Worm (Caenorhabditis elegans) whole organism, L4 larva: ENCODE data around the gene T13A10.1.
A peak's percentile ranks its signal among the peaks of the same experiment; 100 is the strongest.

Source experiments
- F26F4.8 ChIP-seq: fragments of 200-800 bp; sonication (Bioruptor generic); conservative IDR thresholded peaks from 2 replicates; pipeline ENCODE4 v1.3.6; 2022; ENCODE audit warnings: missing genetic modification characterization, missing compliant biosample characterization
- Y105C5A.15 ChIP-seq: fragments of 200-800 bp; sonication (Bioruptor generic); IDR thresholded peaks from 2 replicates; pipeline ENCODE4 v1.3.6; 2022; ENCODE audit warnings: missing genetic modification characterization, missing compliant biosample characterization
- Y75B8A.6 ChIP-seq: fragments of 200-800 bp; sonication (Bioruptor generic); IDR thresholded peaks from 2 replicates; pipeline ENCODE4 v1.3.6; 2022; ENCODE audit warnings: missing genetic modification reagents, missing genetic modification characterization, missing compliant biosample characterization
- aha-1 ChIP-seq: fragments of 150-350 bp; peaks from one replicate; lab custom pipeline; 2014; ENCODE audit warnings: missing biosample characterization, missing genetic modification characterization
- aly-2 ChIP-seq: sonication (generic microtip); optimal IDR thresholded peaks from 2 replicates; lab custom pipeline; 2018; ENCODE audit warnings: missing biosample characterization, missing genetic modification characterization
- attf-4 ChIP-seq: sonication (generic microtip); optimal IDR thresholded peaks from 3 replicates; lab custom pipeline; 2017; ENCODE audit warnings: missing biosample characterization, missing genetic modification characterization
- ceh-20 ChIP-seq: fragments of 200-800 bp; sonication (Bioruptor generic); IDR thresholded peaks from 2 replicates; pipeline ENCODE4 v1.3.6; 2022; ENCODE audit warnings: missing genetic modification reagents, missing genetic modification characterization, missing compliant biosample characterization
- ceh-82 ChIP-seq: sonication (generic microtip); optimal IDR thresholded peaks from 2 replicates; lab custom pipeline; 2017; ENCODE audit warnings: missing biosample characterization, missing genetic modification characterization
- cey-2 ChIP-seq: sonication (generic microtip); optimal IDR thresholded peaks from 3 replicates; lab custom pipeline; 2017; ENCODE audit warnings: missing genetic modification characterization, mild to moderate bottlenecking, missing compliant biosample characterization, antibody characterized with exemption, borderline replicate concordance; ENCODE audit not compliant: insufficient read depth
- daf-16 ChIP-seq, 3 experiments: sonication (generic microtip); optimal IDR thresholded peaks; 2 replicates each; lab custom pipeline; 2016 to 2017; ENCODE audit warnings: missing genetic modification characterization in 3 of 3, missing genetic modification reagents in 3 of 3, mild to moderate bottlenecking in 2 of 3, missing compliant biosample characterization in 2 of 3, missing biosample characterization in 1 of 3, moderate library complexity in 1 of 3
- dmd-6 ChIP-seq: fragments of 200-800 bp; sonication (Bioruptor generic); IDR thresholded peaks from 2 replicates; pipeline ENCODE4 v1.3.6; 2022; ENCODE audit warnings: missing genetic modification reagents, missing genetic modification characterization, missing compliant biosample characterization
- duxl-1 ChIP-seq: sonication (generic microtip); optimal IDR thresholded peaks from 2 replicates; lab custom pipeline; 2016; ENCODE audit warnings: mild to moderate bottlenecking, missing genetic modification characterization, moderate library complexity, missing compliant biosample characterization; ENCODE audit not compliant: poor library complexity
- dve-1 ChIP-seq: sonication (generic microtip); optimal IDR thresholded peaks from 2 replicates; lab custom pipeline; 2017; ENCODE audit warnings: antibody characterized with exemption, mild to moderate bottlenecking, missing genetic modification characterization, missing compliant biosample characterization; ENCODE audit not compliant: insufficient read depth
- egl-27 ChIP-seq: sonication (generic microtip); optimal IDR thresholded peaks from 3 replicates; lab custom pipeline; 2017; ENCODE audit warnings: missing biosample characterization, missing genetic modification reagents, missing genetic modification characterization
- egl-43 ChIP-seq: fragments of 200-800 bp; sonication (Bioruptor generic); IDR thresholded peaks from 2 replicates; pipeline ENCODE4 v1.3.6; 2022; ENCODE audit warnings: missing genetic modification reagents, missing genetic modification characterization, missing compliant biosample characterization
- fkh-10 ChIP-seq: fragments of 150-350 bp; optimal IDR thresholded peaks from 2 replicates; lab custom pipeline; 2014; ENCODE audit warnings: missing biosample characterization, missing genetic modification reagents, missing genetic modification characterization
- hmg-1.1 ChIP-seq: fragments of 200-800 bp; sonication (Bioruptor generic); IDR thresholded peaks from 2 replicates; pipeline ENCODE4 v1.3.6; 2022; ENCODE audit warnings: missing genetic modification reagents, missing genetic modification characterization, missing compliant biosample characterization
- jun-1 ChIP-seq: fragments of 150-350 bp; optimal IDR thresholded peaks from 2 replicates; lab custom pipeline; 2014; ENCODE audit warnings: missing biosample characterization, missing genetic modification reagents, missing genetic modification characterization
- lim-7 ChIP-seq: fragments of 200-800 bp; sonication (Bioruptor generic); IDR thresholded peaks from 2 replicates; pipeline ENCODE4 v1.3.6; 2022; ENCODE audit warnings: missing genetic modification characterization, missing compliant biosample characterization
- lin-13 ChIP-seq: fragments of 150-350 bp; optimal IDR thresholded peaks from 2 replicates; lab custom pipeline; 2014; ENCODE audit warnings: missing biosample characterization, missing genetic modification reagents, missing genetic modification characterization
- lin-15B ChIP-seq: fragments of 150-350 bp; sonication (generic microtip); optimal IDR thresholded peaks from 3 replicates; lab custom pipeline; 2014; ENCODE audit warnings: missing biosample characterization, missing genetic modification characterization
- madf-9 ChIP-seq: fragments of 200-800 bp; sonication (Bioruptor generic); conservative IDR thresholded peaks from 2 replicates; pipeline ENCODE4 v1.3.6; 2022; ENCODE audit warnings: missing genetic modification reagents, missing genetic modification characterization, missing compliant biosample characterization
- mdl-1 ChIP-seq, 2 experiments: fragments of 150-350 bp in 1 of 2; sonication (generic microtip) in 1 of 2; optimal IDR thresholded peaks; 2 replicates each; lab custom pipeline; 2014 to 2017; ENCODE audit warnings: missing biosample characterization in 2 of 2, missing genetic modification characterization in 2 of 2
- mdt-29 ChIP-seq: fragments of 200-800 bp; sonication (Bioruptor generic); IDR thresholded peaks from 2 replicates; pipeline ENCODE4 v1.3.6; 2022; ENCODE audit warnings: missing genetic modification reagents, missing genetic modification characterization, missing compliant biosample characterization
- nhr-11 ChIP-seq: fragments of 150-350 bp; optimal IDR thresholded peaks from 2 replicates; lab custom pipeline; 2014; ENCODE audit warnings: missing biosample characterization, missing genetic modification characterization
- nhr-25 ChIP-seq: sonication (generic microtip); optimal IDR thresholded peaks from 2 replicates; lab custom pipeline; 2017; ENCODE audit warnings: missing genetic modification characterization, mild to moderate bottlenecking, missing compliant biosample characterization, antibody characterized with exemption, moderate library complexity, borderline replicate concordance; ENCODE audit not compliant: insufficient read depth
- nhr-28 ChIP-seq: fragments of 150-350 bp; optimal IDR thresholded peaks from 2 replicates; lab custom pipeline; 2014; ENCODE audit warnings: missing biosample characterization, missing genetic modification characterization
- nhr-41 ChIP-seq: fragments of 200-800 bp; sonication (Bioruptor generic); IDR thresholded peaks from 2 replicates; pipeline ENCODE4 v1.3.6; 2022; ENCODE audit warnings: missing genetic modification reagents, missing genetic modification characterization, missing compliant biosample characterization
- nhr-76 ChIP-seq: fragments of 150-350 bp; optimal IDR thresholded peaks from 2 replicates; lab custom pipeline; 2014; ENCODE audit warnings: missing biosample characterization, missing genetic modification characterization
- pha-4 ChIP-seq, 2 experiments: fragments of 150-350 bp in 1 of 2; fragments of 200-800 bp in 1 of 2; sonication (Bioruptor generic) in 1 of 2; IDR thresholded peaks in 1 of 2; optimal IDR thresholded peaks in 1 of 2; 2 replicates each; pipeline versions ENCODE4 v1.3.6 to Lab custom; 2014 to 2022; ENCODE audit warnings: missing genetic modification characterization in 2 of 2, missing genetic modification reagents in 2 of 2, missing biosample characterization in 1 of 2, missing compliant biosample characterization in 1 of 2
- php-3 ChIP-seq: fragments of 200-800 bp; sonication (Bioruptor generic); IDR thresholded peaks from 2 replicates; pipeline ENCODE4 v1.3.6; 2022; ENCODE audit warnings: missing genetic modification reagents, missing genetic modification characterization, missing compliant biosample characterization
- pqm-1 ChIP-seq: sonication (generic microtip); optimal IDR thresholded peaks from 2 replicates; lab custom pipeline; 2017; ENCODE audit warnings: missing biosample characterization, missing genetic modification characterization
- rbr-2 ChIP-seq: sonication (generic microtip); optimal IDR thresholded peaks from 2 replicates; lab custom pipeline; 2016; ENCODE audit warnings: missing genotype, missing genetic modification characterization, missing compliant biosample characterization
- unc-62 ChIP-seq, 3 experiments: fragments of 150-350 bp in 1 of 3; sonication (generic microtip); optimal IDR thresholded peaks in 2 of 3; peaks in 1 of 3; 1 replicate in 1 of 3; 2 replicates in 2 of 3; lab custom pipeline; 2014 to 2017; ENCODE audit warnings: missing biosample characterization in 3 of 3, missing genetic modification characterization in 3 of 3, missing genetic modification reagents in 3 of 3, missing genotype in 1 of 3
- vab-7 ChIP-seq: fragments of 200-800 bp; sonication (Bioruptor generic); IDR thresholded peaks from 2 replicates; pipeline ENCODE4 v1.3.6; 2022; ENCODE audit warnings: missing genetic modification reagents, missing genetic modification characterization, missing compliant biosample characterization
- zfp-3 ChIP-seq: fragments of 200-800 bp; sonication (Bioruptor generic); conservative IDR thresholded peaks from 2 replicates; pipeline ENCODE4 v1.3.6; 2022; ENCODE audit warnings: missing genetic modification reagents, missing genetic modification characterization, missing compliant biosample characterization
- ztf-11 ChIP-seq: fragments of 150-350 bp; optimal IDR thresholded peaks from 2 replicates; lab custom pipeline; 2014; ENCODE audit warnings: missing biosample characterization, missing genetic modification characterization

The T13A10.1 gene

ce11 chrIV:6275671-6276209, at the start of gene T13A10.1, which contains the start of gene aat-4:
T13A10.1 (plus strand) TSS chrIV:6276081.
aat-4 (minus strand) TSS chrIV:6275721.
- TF ChIP-seq fkh-10: no peak
- peak; percentile 65; the same call in 1 of the 2 replicates for TF ChIP-seq nhr-41 (GFP tag; lab: Robert Waterston, UW)
- TF ChIP-seq nhr-28 (tag; lab: Kevin White, UChicago): peak; percentile 60
- no peak for TF ChIP-seq lin-13
- TF ChIP-seq egl-27: no peak
- TF ChIP-seq php-3 (GFP tag; lab: Robert Waterston, UW): peak; percentile 84
- no peak for TF ChIP-seq nhr-11 (tag; lab: Kevin White, UChicago)
- TF ChIP-seq attf-4 (tag; lab: Kevin White, UChicago): no peak
- no peak for TF ChIP-seq ceh-82
- TF ChIP-seq F26F4.8 (GFP tag; lab: Robert Waterston, UW): no peak
- peak; percentile 92 for TF ChIP-seq pqm-1 (tag; lab: Kevin White, UChicago)
- TF ChIP-seq vab-7 (GFP tag; lab: Robert Waterston, UW): no peak
- peak in 1 of 2 experiments; percentile 74 for TF ChIP-seq unc-62 (GFP tag; optimal IDR thresholded peaks at IDR 0.05 in 1 of 2; lab: Kevin White, UChicago)
- TF ChIP-seq unc-62 (tag; optimal IDR thresholded peaks at IDR 0.05; lab: Kevin White, UChicago): no peak
- peak; percentile 88 for TF ChIP-seq dmd-6 (GFP tag; lab: Robert Waterston, UW)
- no peak for TF ChIP-seq cey-2
- TF ChIP-seq lin-15B (tag; lab: Kevin White, UChicago): no peak

- TF ChIP-seq aha-1 (tag; lab: Kevin White, UChicago) (peak; percentile 32), dve-1 (tag; lab: Kevin White, UChicago) (peak; percentile 15), Y105C5A.15 (GFP tag; lab: Robert Waterston, UW) (no peak), daf-16 (GFP tag; optimal IDR thresholded peaks at IDR 0.05; lab: Kevin White, UChicago) (no peak), daf-16 (tag; optimal IDR thresholded peaks at IDR 0.05; lab: Kevin White, UChicago) (peak; percentile 46), ceh-20 (no peak), pha-4 (GFP tag; IDR thresholded peaks at IDR 0.05; lab: Robert Waterston, UW) (no peak), pha-4 (tag; optimal IDR thresholded peaks at IDR 0.05; lab: Kevin White, UChicago) (no peak), egl-27 (no peak), mdl-1 (tag; optimal IDR thresholded peaks at IDR 0.05; lab: Kevin White, UChicago) (no peak), nhr-28 (tag; lab: Kevin White, UChicago) (peak; percentile 3), hmg-1.1 (GFP tag; lab: Robert Waterston, UW) (no peak), egl-43 (GFP tag; lab: Robert Waterston, UW) (no peak), ztf-11 (tag; lab: Kevin White, UChicago) (no peak), pqm-1 (tag; lab: Kevin White, UChicago) (peak; percentile 70), rbr-2 (tag; lab: Kevin White, UChicago) (no peak)
- TF ChIP-seq, all 104 proteins: peak for 5
These were observed 47.9 kb upstream of the T13A10.1 start, which contains the start of gene C49A9.1 for ce11 chrIV:6227974-6228373. C49A9.1 (plus strand) TSS chrIV:6228190.

ce11 chrIV:6230560-6231073, 45.3 kb upstream of the T13A10.1 start, which contains the start of gene F58F9.4:
F58F9.4 (plus strand) TSS chrIV:6231023.
- TF ChIP-seq pqm-1 (tag; lab: Kevin White, UChicago) (peak; percentile 41), dmd-6 (GFP tag; lab: Robert Waterston, UW) (peak; percentile 37; the same call in 1 of the 2 replicates), daf-16 (GFP tag; optimal IDR thresholded peaks at IDR 0.05; lab: Kevin White, UChicago) (no peak), daf-16 (tag; optimal IDR thresholded peaks at IDR 0.05; lab: Kevin White, UChicago) (peak; percentile 31), jun-1 (tag; lab: Kevin White, UChicago) (no peak), nhr-28 (tag; lab: Kevin White, UChicago) (peak; percentile 28)

- no peak for TF ChIP-seq daf-16 (GFP tag; optimal IDR thresholded peaks at IDR 0.05; lab: Kevin White, UChicago)
- TF ChIP-seq daf-16 (tag; optimal IDR thresholded peaks at IDR 0.05; lab: Kevin White, UChicago): peak; percentile 79
- TF ChIP-seq unc-62 (GFP tag; optimal IDR thresholded peaks at IDR 0.05 in 1 of 2; lab: Kevin White, UChicago): peak in 1 of 2 experiments; percentile 88
- no peak for TF ChIP-seq unc-62 (tag; optimal IDR thresholded peaks at IDR 0.05; lab: Kevin White, UChicago)
- TF ChIP-seq pqm-1 (tag; lab: Kevin White, UChicago): peak; percentile 52
- peak; percentile 73 for TF ChIP-seq aha-1 (tag; lab: Kevin White, UChicago)
- no peak for TF ChIP-seq madf-9 (GFP tag; lab: Robert Waterston, UW)
- TF ChIP-seq nhr-25 (tag; lab: Kevin White, UChicago): no peak
- no peak for TF ChIP-seq Y75B8A.6 (GFP tag; lab: Robert Waterston, UW)
- no peak for TF ChIP-seq aly-2
- no peak for TF ChIP-seq zfp-3 (GFP tag; lab: Robert Waterston, UW)
- peak; percentile 25; the same call in 1 of the 2 replicates for TF ChIP-seq dmd-6 (GFP tag; lab: Robert Waterston, UW)
- TF ChIP-seq lim-7 (GFP tag; lab: Robert Waterston, UW): no peak
- TF ChIP-seq dve-1 (tag; lab: Kevin White, UChicago): peak; percentile 30
- TF ChIP-seq nhr-76 (tag; lab: Kevin White, UChicago): no peak
- TF ChIP-seq mdt-29: no peak
- peak; percentile 48 for TF ChIP-seq nhr-28 (tag; lab: Kevin White, UChicago)
- no peak for TF ChIP-seq duxl-1 (tag; lab: Kevin White, UChicago)
These were observed 43.1 kb upstream of the T13A10.1 start, which contains the start of gene F58F9.3 for ce11 chrIV:6232769-6233290. F58F9.3 (plus strand) TSS chrIV:6233240.
